Worm (Caenorhabditis elegans) whole organism, L2 larva: ENCODE measurements around the gene T27D12.1.

ENCODE experiments used
- C34F6.9 ChIP-seq: fragments of 150-350 bp; optimal IDR thresholded peaks from 2 replicates; lab custom pipeline; 2014; ENCODE audit warnings: missing biosample characterization, missing genetic modification characterization
- F13H6.1 ChIP-seq: sonication (generic microtip); optimal IDR thresholded peaks from 2 replicates; lab custom pipeline; 2016; ENCODE audit warnings: missing genetic modification characterization, missing compliant biosample characterization
- R02D3.7 ChIP-seq: fragments of 150-350 bp; optimal IDR thresholded peaks from 2 replicates; lab custom pipeline; 2014; ENCODE audit warnings: missing biosample characterization, missing genetic modification characterization
- Y55F3AM.14 ChIP-seq: fragments of 200-800 bp; sonication (Bioruptor generic); optimal IDR thresholded peaks from 2 replicates; lab custom pipeline; 2018; ENCODE audit warnings: mild to moderate bottlenecking, missing genetic modification characterization, missing compliant biosample characterization
- ZK546.5 ChIP-seq: sonication (generic microtip); optimal IDR thresholded peaks from 2 replicates; lab custom pipeline; 2017; ENCODE audit warnings: missing biosample characterization, missing genetic modification characterization
- alr-1 ChIP-seq: fragments of 150-350 bp; optimal IDR thresholded peaks from 2 replicates; lab custom pipeline; 2014; ENCODE audit warnings: missing biosample characterization, missing genetic modification characterization
- aly-2 ChIP-seq: fragments of 150-350 bp; optimal IDR thresholded peaks from 2 replicates; lab custom pipeline; 2014; ENCODE audit warnings: missing biosample characterization, missing genetic modification characterization
- blmp-1 ChIP-seq: sonication (generic microtip); optimal IDR thresholded peaks from 2 replicates; lab custom pipeline; 2017; ENCODE audit warnings: missing genetic modification characterization, mild to moderate bottlenecking, missing compliant biosample characterization, antibody characterized with exemption, moderate library complexity; ENCODE audit not compliant: insufficient read depth
- ceh-82 ChIP-seq: fragments of 150-350 bp; optimal IDR thresholded peaks from 2 replicates; lab custom pipeline; 2014; ENCODE audit warnings: missing biosample characterization, missing genetic modification characterization
- crh-2 ChIP-seq: sonication (generic microtip); optimal IDR thresholded peaks from 2 replicates; lab custom pipeline; 2017; ENCODE audit warnings: missing biosample characterization, missing genetic modification characterization
- egl-27 ChIP-seq: sonication (generic microtip); optimal IDR thresholded peaks from 3 replicates; lab custom pipeline; 2017; ENCODE audit warnings: missing biosample characterization, missing genetic modification reagents, missing genetic modification characterization
- elt-1 ChIP-seq: fragments of 150-350 bp; optimal IDR thresholded peaks from 2 replicates; lab custom pipeline; 2014; ENCODE audit warnings: missing biosample characterization, missing genetic modification characterization
- elt-3 ChIP-seq: sonication (generic microtip); optimal IDR thresholded peaks from 2 replicates; lab custom pipeline; 2017; ENCODE audit warnings: missing biosample characterization, missing genetic modification characterization
- fos-1 ChIP-seq: fragments of 150-350 bp; optimal IDR thresholded peaks from 2 replicates; lab custom pipeline; 2014; ENCODE audit warnings: missing biosample characterization, missing genetic modification characterization
- lin-11 ChIP-seq: fragments of 150-350 bp; sonication (generic microtip); optimal IDR thresholded peaks from 2 replicates; lab custom pipeline; 2014; ENCODE audit warnings: missing biosample characterization, missing genetic modification characterization, inconsistent platforms, mixed read lengths
- lin-13 ChIP-seq: fragments of 150-350 bp; optimal IDR thresholded peaks from 2 replicates; lab custom pipeline; 2014; ENCODE audit warnings: missing biosample characterization, missing genetic modification reagents, missing genetic modification characterization
- lsy-2 ChIP-seq, 2 experiments: fragments of 150-350 bp in 1 of 2; sonication (generic microtip) in 1 of 2; optimal IDR thresholded peaks; 2 replicates each; lab custom pipeline; 2014 to 2017; ENCODE audit warnings: missing biosample characterization in 2 of 2, missing genetic modification characterization in 2 of 2
- mab-5 ChIP-seq: fragments of 150-350 bp; optimal IDR thresholded peaks from 2 replicates; lab custom pipeline; 2014; ENCODE audit warnings: missing biosample characterization, missing genetic modification characterization
- mdl-1 ChIP-seq, 2 experiments: fragments of 150-350 bp in 1 of 2; sonication (generic microtip) in 1 of 2; optimal IDR thresholded peaks; 2 replicates each; lab custom pipeline; 2017; ENCODE audit warnings: missing biosample characterization in 2 of 2, missing genetic modification characterization in 2 of 2
- nhr-11 ChIP-seq: fragments of 150-350 bp; optimal IDR thresholded peaks from 2 replicates; lab custom pipeline; 2014; ENCODE audit warnings: missing biosample characterization, missing genetic modification characterization
- nhr-129 ChIP-seq: fragments of 150-350 bp; optimal IDR thresholded peaks from 2 replicates; lab custom pipeline; 2014; ENCODE audit warnings: missing biosample characterization, missing genetic modification characterization
- nhr-21 ChIP-seq: fragments of 150-350 bp; optimal IDR thresholded peaks from 2 replicates; lab custom pipeline; 2014; ENCODE audit warnings: missing biosample characterization, missing genetic modification characterization
- nhr-23 ChIP-seq: fragments of 150-350 bp; optimal IDR thresholded peaks from 2 replicates; lab custom pipeline; 2014; ENCODE audit warnings: missing biosample characterization, missing genetic modification reagents, missing genetic modification characterization
- nhr-237 ChIP-seq: fragments of 150-350 bp; optimal IDR thresholded peaks from 2 replicates; lab custom pipeline; 2014; ENCODE audit warnings: missing biosample characterization, missing genetic modification characterization
- nhr-25 ChIP-seq: fragments of 150-350 bp; sonication (generic microtip); optimal IDR thresholded peaks from 3 replicates; lab custom pipeline; 2014; ENCODE audit warnings: missing biosample characterization, missing genetic modification characterization
- nhr-77 ChIP-seq: fragments of 150-350 bp; optimal IDR thresholded peaks from 2 replicates; lab custom pipeline; 2014; ENCODE audit warnings: missing biosample characterization, missing genetic modification characterization
- peb-1 ChIP-seq: fragments of 150-350 bp; optimal IDR thresholded peaks from 2 replicates; lab custom pipeline; 2014; ENCODE audit warnings: missing biosample characterization, missing genetic modification characterization
- skn-1 ChIP-seq: sonication (generic microtip); optimal IDR thresholded peaks from 2 replicates; lab custom pipeline; 2017; ENCODE audit warnings: missing biosample characterization, missing genetic modification characterization
- sma-3 ChIP-seq: sonication (generic microtip); optimal IDR thresholded peaks from 2 replicates; lab custom pipeline; 2016; ENCODE audit warnings: missing genetic modification reagents, missing genetic modification characterization, missing compliant biosample characterization
- sma-9 ChIP-seq, 2 experiments: fragments of 150-350 bp in 1 of 2; sonication (generic microtip) in 1 of 2; optimal IDR thresholded peaks; 2 replicates each; lab custom pipeline; 2014 to 2016; ENCODE audit warnings: missing genetic modification characterization in 2 of 2, mild to moderate bottlenecking in 1 of 2, missing biosample characterization in 1 of 2, missing compliant biosample characterization in 1 of 2, missing genetic modification reagents in 1 of 2, moderate library complexity in 1 of 2
- snpc-4 ChIP-seq: fragments of 150-350 bp; optimal IDR thresholded peaks from 2 replicates; lab custom pipeline; 2014; ENCODE audit warnings: missing biosample characterization, missing genetic modification characterization
- unc-55 ChIP-seq: fragments of 150-350 bp; sonication (generic microtip); optimal IDR thresholded peaks from 3 replicates; lab custom pipeline; 2014; ENCODE audit warnings: missing biosample characterization, missing genetic modification reagents, missing genetic modification characterization
- unc-62 ChIP-seq: fragments of 150-350 bp; optimal IDR thresholded peaks from 2 replicates; lab custom pipeline; 2014; ENCODE audit warnings: missing biosample characterization, missing genetic modification reagents, missing genetic modification characterization
- ztf-1 ChIP-seq: fragments of 200-800 bp; sonication (Bioruptor generic); conservative IDR thresholded peaks from 2 replicates; pipeline ENCODE4 v1.3.6; 2022; ENCODE audit warnings: missing genetic modification characterization, missing compliant biosample characterization
- ztf-11 ChIP-seq: sonication (generic microtip); optimal IDR thresholded peaks from 2 replicates; lab custom pipeline; 2017; ENCODE audit warnings: missing biosample characterization, missing genetic modification characterization
- ztf-4 ChIP-seq: fragments of 150-350 bp; optimal IDR thresholded peaks from 2 replicates; lab custom pipeline; 2014; ENCODE audit warnings: missing biosample characterization, missing genetic modification characterization

The T27D12.1 gene

DNA sequence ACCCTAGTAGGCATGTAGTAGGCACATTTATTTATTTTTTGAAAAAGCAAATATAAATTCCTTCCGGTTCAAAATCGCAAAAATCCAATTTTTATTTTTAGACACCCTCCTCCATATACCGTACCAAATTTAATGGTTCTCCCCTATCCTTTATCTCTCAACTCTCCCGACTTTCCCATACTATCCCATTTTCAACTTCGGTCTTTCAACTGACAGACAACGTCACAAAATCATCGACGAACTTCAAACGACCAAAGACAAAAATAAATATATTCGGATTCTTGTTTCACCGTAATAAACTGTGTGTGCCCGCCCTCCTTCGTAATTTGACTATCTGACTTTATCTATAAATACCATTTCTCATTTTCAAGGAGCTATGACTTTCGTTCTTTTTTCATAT is 7.2 kb upstream of the T27D12.1 start, which contains the start of gene T27D12.6:
TSS of gene T27D12.6 (plus strand) at position 301 of the 400 bp plus-strand sequence.
- no peak for TF ChIP-seq ceh-82
- no peak for TF ChIP-seq peb-1 (tag; lab: Kevin White, UChicago)
- TF ChIP-seq lin-11 (tag; lab: Kevin White, UChicago): no peak
- no peak for TF ChIP-seq C34F6.9 (tag; lab: Kevin White, UChicago)
- TF ChIP-seq nhr-237: no peak
- TF ChIP-seq lsy-2 (tag; optimal IDR thresholded peaks at IDR 0.05; lab: Kevin White, UChicago): no peak
- no peak for TF ChIP-seq sma-3 (GFP tag; lab: Kevin White, UChicago)
- no peak for TF ChIP-seq lin-13 (GFP tag; lab: Kevin White, UChicago)
- TF ChIP-seq Y55F3AM.14 (GFP tag; lab: Kevin White, UChicago): no peak
- no peak for TF ChIP-seq elt-1
- TF ChIP-seq ZK546.5: no peak
- no peak for TF ChIP-seq unc-62 (GFP tag; lab: Kevin White, UChicago)
- TF ChIP-seq alr-1 (tag; lab: Kevin White, UChicago): no peak
- no peak for TF ChIP-seq nhr-23 (tag; lab: Kevin White, UChicago)
- TF ChIP-seq unc-55 (GFP tag; lab: Kevin White, UChicago): no peak
- no peak for TF ChIP-seq F13H6.1 (tag; lab: Kevin White, UChicago)

DNA sequence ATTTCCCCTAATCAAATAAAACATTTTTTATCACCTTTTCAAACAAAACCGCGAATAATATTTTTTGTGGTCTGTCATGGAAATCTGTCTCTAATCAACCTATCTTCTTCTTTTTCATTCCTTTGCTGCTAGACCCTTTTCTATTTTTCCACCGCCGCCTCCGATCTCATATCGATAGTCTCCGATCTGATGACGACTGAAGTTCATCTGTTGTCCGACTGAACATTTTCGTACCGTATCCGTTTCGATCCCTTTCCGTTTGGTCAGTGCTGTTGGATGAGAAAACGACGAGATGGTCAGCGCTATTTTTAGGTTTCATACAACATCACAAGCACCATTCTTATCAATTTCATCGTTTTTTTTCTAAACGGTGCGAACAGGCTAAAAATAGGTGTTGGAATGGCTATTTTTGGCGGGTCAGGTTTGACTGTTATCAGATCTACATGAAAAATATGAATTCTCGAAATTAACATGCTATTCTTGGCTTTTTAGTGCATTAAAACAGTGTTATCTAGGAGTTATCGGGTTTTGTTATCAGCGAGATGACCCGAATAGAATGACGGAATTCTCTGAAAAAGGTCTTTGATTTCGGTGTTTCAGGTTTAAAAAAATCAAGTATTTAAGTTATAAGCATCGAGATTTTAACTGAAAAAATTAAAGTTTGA is 5.7 kb upstream of the T27D12.1 start:
- TF ChIP-seq mdl-1 (tag; optimal IDR thresholded peaks at IDR 0.05; lab: Kevin White, UChicago) (peak; percentile 63 to 80), fos-1 (tag; lab: Kevin White, UChicago) (peak; percentile 15), nhr-11 (tag; lab: Kevin White, UChicago) (no peak), snpc-4 (tag; lab: Kevin White, UChicago) (no peak), ZK546.5 (no peak), aly-2 (tag; lab: Kevin White, UChicago) (no peak), sma-3 (GFP tag; lab: Kevin White, UChicago) (peak; percentile 46), nhr-25 (tag; lab: Kevin White, UChicago) (peak; percentile 20), sma-9 (GFP tag; optimal IDR thresholded peaks at IDR 0.05; lab: Kevin White, UChicago) (peak; percentile 94), sma-9 (tag; optimal IDR thresholded peaks at IDR 0.05; lab: Kevin White, UChicago) (peak; percentile 35), egl-27 (tag; lab: Kevin White, UChicago) (peak; percentile 46), alr-1 (tag; lab: Kevin White, UChicago) (no peak), mab-5 (no peak), F13H6.1 (tag; lab: Kevin White, UChicago) (peak; percentile 18), nhr-129 (peak; percentile 14), elt-3 (tag; lab: Kevin White, UChicago) (no peak), crh-2 (tag; lab: Kevin White, UChicago) (peak; percentile 14), lin-13 (GFP tag; lab: Kevin White, UChicago) (no peak), nhr-21 (tag; lab: Kevin White, UChicago) (peak; percentile 78), lsy-2 (tag; optimal IDR thresholded peaks at IDR 0.05; lab: Kevin White, UChicago) (peak in 1 of 2 experiments; percentile 17)

DNA sequence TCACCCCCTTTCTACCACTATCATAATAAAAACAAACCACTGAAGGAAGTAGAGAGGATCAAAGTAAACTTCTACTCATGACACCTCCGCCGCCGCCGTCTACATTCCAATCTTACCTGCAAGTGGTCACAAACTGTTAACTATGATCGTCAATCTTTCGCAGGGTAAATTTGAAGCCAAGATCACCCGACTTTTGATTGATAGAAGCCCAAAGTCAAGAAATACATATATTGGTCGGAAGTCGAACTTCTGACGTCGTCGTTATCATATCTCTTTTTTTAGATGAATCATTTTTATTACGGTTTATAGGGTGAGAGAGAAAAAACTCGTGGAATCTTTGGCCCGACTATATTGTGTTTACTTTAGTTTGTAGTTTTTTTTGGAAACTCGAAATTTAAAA is 4.1 kb upstream of the T27D12.1 start:
- peak in 1 of 2 experiments; percentile 16 for TF ChIP-seq mdl-1 (tag; optimal IDR thresholded peaks at IDR 0.05; lab: Kevin White, UChicago)
- peak; percentile 5 for TF ChIP-seq blmp-1
- no peak for TF ChIP-seq ZK546.5
- TF ChIP-seq Y55F3AM.14 (GFP tag; lab: Kevin White, UChicago): no peak
- TF ChIP-seq sma-3 (GFP tag; lab: Kevin White, UChicago): peak; percentile 66
- peak; percentile 79 for TF ChIP-seq nhr-21 (tag; lab: Kevin White, UChicago)
- peak; percentile 95 for TF ChIP-seq sma-9 (GFP tag; optimal IDR thresholded peaks at IDR 0.05; lab: Kevin White, UChicago)
- TF ChIP-seq sma-9 (tag; optimal IDR thresholded peaks at IDR 0.05; lab: Kevin White, UChicago): no peak
- peak; percentile 24 for TF ChIP-seq egl-27 (tag; lab: Kevin White, UChicago)
- TF ChIP-seq nhr-25 (tag; lab: Kevin White, UChicago): peak; percentile 77
- TF ChIP-seq crh-2 (tag; lab: Kevin White, UChicago): no peak
- TF ChIP-seq, all 48 proteins: peak for 7

DNA sequence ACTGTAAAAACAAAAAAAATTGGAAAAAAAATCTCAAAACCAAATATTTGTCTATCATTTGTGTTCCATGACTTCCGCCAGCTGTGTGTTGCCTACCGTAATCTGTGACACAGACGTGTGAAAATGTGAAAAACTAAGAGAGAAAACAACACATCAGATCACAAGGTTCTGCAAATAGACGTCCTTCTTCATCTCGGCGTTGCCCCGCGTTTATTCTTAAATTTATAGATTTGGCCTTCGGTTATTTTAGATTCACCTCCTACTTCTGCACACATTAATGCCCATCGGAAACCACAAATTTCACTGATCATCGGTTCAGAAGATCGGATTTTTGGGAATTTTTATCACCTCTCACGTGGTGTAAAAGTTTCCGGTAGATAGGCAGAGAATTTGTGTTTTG is 3.3 kb upstream of the T27D12.1 start:
- no peak for TF ChIP-seq ztf-1 (GFP tag; lab: Robert Waterston, UW)
- no peak for TF ChIP-seq skn-1 (tag; lab: Kevin White, UChicago)
- TF ChIP-seq nhr-25 (tag; lab: Kevin White, UChicago): peak; percentile 53
- no peak for TF ChIP-seq nhr-77 (tag; lab: Kevin White, UChicago)
- TF ChIP-seq sma-3 (GFP tag; lab: Kevin White, UChicago): no peak
- peak; percentile 46 for TF ChIP-seq sma-9 (GFP tag; optimal IDR thresholded peaks at IDR 0.05; lab: Kevin White, UChicago)
- no peak for TF ChIP-seq sma-9 (tag; optimal IDR thresholded peaks at IDR 0.05; lab: Kevin White, UChicago)
- no peak for TF ChIP-seq R02D3.7 (tag; lab: Kevin White, UChicago)
- no peak for TF ChIP-seq lin-11 (tag; lab: Kevin White, UChicago)
- TF ChIP-seq nhr-23 (tag; lab: Kevin White, UChicago): no peak
- TF ChIP-seq snpc-4 (tag; lab: Kevin White, UChicago): no peak
- TF ChIP-seq ztf-11 (tag; lab: Kevin White, UChicago): no peak
- no peak for TF ChIP-seq C34F6.9 (tag; lab: Kevin White, UChicago)
- no peak for TF ChIP-seq F13H6.1 (tag; lab: Kevin White, UChicago)
- no peak for TF ChIP-seq ZK546.5
- TF ChIP-seq ztf-4 (tag; lab: Kevin White, UChicago): no peak
